Fruit fly (Drosophila melanogaster): ENCODE measurements around the gene ATPsynCF6.

ATPsynCF6 gene

dm6 chr3R:23359420-23359819 is 3.6 kb upstream of the ATPsynCF6 start:
- TF ChIP-seq CG9705 (GFP tag; optimal IDR thresholded peaks at IDR 0.05) (no peak), foxo (GFP tag; optimal IDR thresholded peaks at IDR 0.05) (no peak), sage (GFP tag; optimal IDR thresholded peaks at IDR 0.05) (no peak), HLH106 (tag; optimal IDR thresholded peaks at IDR 0.05) (no peak), Hr78 (GFP tag; optimal IDR thresholded peaks at IDR 0.05) (no peak), Vsx2 (GFP tag; optimal IDR thresholded peaks at IDR 0.05; ENCODE audit: partially characterized antibody) (no peak)

dm6 chr3R:23358565-23359138 is 2.8 kb upstream of the ATPsynCF6 start, which contains the start of gene RpS3:
Gene RpS3 (plus strand): TSS chr3R:23358812.
- TF ChIP-seq Rel (GFP tag; optimal IDR thresholded peaks at IDR 0.05) (no peak), Rel (tag; optimal IDR thresholded peaks at IDR 0.05) (peak; percentile 42), rgr (GFP tag; optimal IDR thresholded peaks at IDR 0.05) (peak; percentile 32), HLH106 (tag; optimal IDR thresholded peaks at IDR 0.05) (peak; percentile 25), sv (GFP tag; optimal IDR thresholded peaks at IDR 0.05) (no peak), Myc (optimal IDR thresholded peaks at IDR 0.05) (peak; percentile 46), Sp1 (GFP tag; optimal IDR thresholded peaks at IDR 0.05) (peak; percentile 56), foxo (GFP tag; optimal IDR thresholded peaks at IDR 0.05) (no peak)

dm6 chr3R:23356920-23357386 is 1.1 kb upstream of the ATPsynCF6 start:
- no peak for TF ChIP-seq Rel (GFP tag; optimal IDR thresholded peaks at IDR 0.05)
- peak; percentile 28 for TF ChIP-seq Rel (tag; optimal IDR thresholded peaks at IDR 0.05)
- no peak for TF ChIP-seq N (GFP tag; optimal IDR thresholded peaks at IDR 0.05)
- no peak for TF ChIP-seq Abd-B (GFP tag; optimal IDR thresholded peaks at IDR 0.05)
- TF ChIP-seq psq (GFP tag; optimal IDR thresholded peaks at IDR 0.05) = peak; percentile 78
- TF ChIP-seq h (GFP tag; optimal IDR thresholded peaks at IDR 0.05) = peak; percentile 68
- no peak for TF ChIP-seq sage (GFP tag; optimal IDR thresholded peaks at IDR 0.05)
- TF ChIP-seq sv (GFP tag; optimal IDR thresholded peaks at IDR 0.05) = peak; percentile 38
- no peak for TF ChIP-seq Myc (optimal IDR thresholded peaks at IDR 0.05)
- TF ChIP-seq woc (GFP tag; optimal IDR thresholded peaks at IDR 0.05) = peak; percentile 53
- TF ChIP-seq dmrt93B (GFP tag; optimal IDR thresholded peaks at IDR 0.05) = peak; percentile 28
- no peak for TF ChIP-seq ey (GFP tag; optimal IDR thresholded peaks at IDR 0.05)
- TF ChIP-seq Dif (GFP tag; optimal IDR thresholded peaks at IDR 0.05; ENCODE audit: partially characterized antibody) = no peak
- peak; percentile 83 for TF ChIP-seq OdsH (GFP tag; optimal IDR thresholded peaks at IDR 0.05)
- no peak for TF ChIP-seq Hnf4 (GFP tag; optimal IDR thresholded peaks at IDR 0.05)
- TF ChIP-seq CG9705 (GFP tag; optimal IDR thresholded peaks at IDR 0.05) = no peak
- TF ChIP-seq rgr (GFP tag; optimal IDR thresholded peaks at IDR 0.05) = peak; percentile 80
- no peak for TF ChIP-seq Hr78 (GFP tag; optimal IDR thresholded peaks at IDR 0.05)
- TF ChIP-seq CrebA (GFP tag; optimal IDR thresholded peaks at IDR 0.05; ENCODE audit: borderline replicate concordance) = no peak
- no peak for TF ChIP-seq Hr83 (GFP tag; optimal IDR thresholded peaks at IDR 0.05; ENCODE audit: poor library complexity, severe bottlenecking)
- peak in 1 of 2 experiments; percentile 75 for TF ChIP-seq foxo (GFP tag; optimal IDR thresholded peaks at IDR 0.05)
- TF ChIP-seq HLH106 (tag; optimal IDR thresholded peaks at IDR 0.05) = peak; percentile 79
- TF ChIP-seq fru (GFP tag; optimal IDR thresholded peaks at IDR 0.05) = peak; percentile 27
- TF ChIP-seq Sp1 (GFP tag; optimal IDR thresholded peaks at IDR 0.05) = peak; percentile 85
- no peak for TF ChIP-seq lola (GFP tag; optimal IDR thresholded peaks at IDR 0.05)

dm6 chr3R:23347432-23348305 is 8.2 kb downstream of the ATPsynCF6 start, which contains the start of gene PolE1:
Gene PolE1 (plus strand): TSS chr3R:23348128.
- TF ChIP-seq Jra (GFP tag; optimal IDR thresholded peaks at IDR 0.05) (no peak), dmrt93B (GFP tag; optimal IDR thresholded peaks at IDR 0.05) (no peak), dsf (GFP tag; optimal IDR thresholded peaks at IDR 0.05; ENCODE audit: borderline replicate concordance) (no peak), lola (GFP tag; optimal IDR thresholded peaks at IDR 0.05) (no peak), Hnf4 (GFP tag; optimal IDR thresholded peaks at IDR 0.05) (no peak), h (GFP tag; optimal IDR thresholded peaks at IDR 0.05) (peak; percentile 24), Hr83 (GFP tag; optimal IDR thresholded peaks at IDR 0.05; ENCODE audit: poor library complexity, severe bottlenecking) (peak; percentile 68), dl (GFP tag; optimal IDR thresholded peaks at IDR 0.05; ENCODE audit: insufficient read depth in 1 of 2, partially characterized antibody in 2 of 2) (peak in 1 of 2 experiments; percentile 9), fru (GFP tag; optimal IDR thresholded peaks at IDR 0.05) (peak; percentile 95), jim (GFP tag; optimal IDR thresholded peaks at IDR 0.05) (no peak), OdsH (GFP tag; optimal IDR thresholded peaks at IDR 0.05) (peak; percentile 8), Rel (GFP tag; optimal IDR thresholded peaks at IDR 0.05) (no peak), Rel (tag; optimal IDR thresholded peaks at IDR 0.05) (peak; percentile 14), usp (GFP tag; optimal IDR thresholded peaks at IDR 0.05) (no peak), rgr (GFP tag; optimal IDR thresholded peaks at IDR 0.05) (peak; percentile 47), CG32264 (GFP tag; optimal IDR thresholded peaks at IDR 0.05) (no peak), pan (optimal IDR thresholded peaks at IDR 0.05) (no peak), sage (GFP tag; optimal IDR thresholded peaks at IDR 0.05) (no peak), foxo (GFP tag; optimal IDR thresholded peaks at IDR 0.05) (peak in 1 of 2 experiments; percentile 34), brk (GFP tag; optimal IDR thresholded peaks at IDR 0.05) (no peak), tai (GFP tag; optimal IDR thresholded peaks at IDR 0.05) (no peak), HLH106 (tag; optimal IDR thresholded peaks at IDR 0.05) (peak; percentile 12), Myc (optimal IDR thresholded peaks at IDR 0.05) (peak; percentile 4), N (GFP tag; optimal IDR thresholded peaks at IDR 0.05) (no peak), CG9705 (GFP tag; optimal IDR thresholded peaks at IDR 0.05) (peak; percentile 5), Hr78 (GFP tag; optimal IDR thresholded peaks at IDR 0.05) (no peak), Dif (GFP tag; optimal IDR thresholded peaks at IDR 0.05; ENCODE audit: partially characterized antibody) (no peak)
